Worm (Caenorhabditis elegans) whole organism, mixed stage, embryonic: Measurements from ENCODE around the gene hif-1.

Source experiments
- bed-3 ChIP-seq: fragments of 200-800 bp; sonication (Bioruptor generic); optimal IDR thresholded peaks from 3 replicates; lab custom pipeline; 2018; ENCODE audit warnings: mild to moderate bottlenecking, missing genetic modification characterization, moderate library complexity, missing compliant biosample characterization
- blmp-1 ChIP-seq: fragments of 150-350 bp; optimal IDR thresholded peaks from 2 replicates; lab custom pipeline; 2014; ENCODE audit warnings: missing biosample characterization, missing genetic modification characterization
- ceh-39 ChIP-seq: fragments of 150-350 bp; optimal IDR thresholded peaks from 2 replicates; lab custom pipeline; 2014; ENCODE audit warnings: missing biosample characterization, missing genetic modification characterization
- ceh-43 ChIP-seq: fragments of 200-800 bp; sonication (Bioruptor generic); optimal IDR thresholded peaks from 2 replicates; lab custom pipeline; 2018; ENCODE audit warnings: mild to moderate bottlenecking, missing genetic modification characterization, moderate library complexity, missing compliant biosample characterization
- ces-1 ChIP-seq: fragments of 150-350 bp; optimal IDR thresholded peaks from 2 replicates; lab custom pipeline; 2014; ENCODE audit warnings: missing biosample characterization, missing genetic modification reagents, missing genetic modification characterization
- cnd-1 ChIP-seq: fragments of 200-800 bp; sonication (Bioruptor generic); optimal IDR thresholded peaks from 2 replicates; lab custom pipeline; 2018; ENCODE audit warnings: mild to moderate bottlenecking, missing genetic modification characterization, missing compliant biosample characterization
- elt-1 ChIP-seq: sonication (generic microtip); optimal IDR thresholded peaks from 2 replicates; lab custom pipeline; 2017; ENCODE audit warnings: missing genetic modification characterization, mild to moderate bottlenecking, missing compliant biosample characterization, antibody characterized with exemption, moderate library complexity, borderline replicate concordance; ENCODE audit not compliant: insufficient read depth
- flh-1 ChIP-seq: fragments of 200-800 bp; sonication (Bioruptor generic); optimal IDR thresholded peaks from 2 replicates; lab custom pipeline; 2018; ENCODE audit warnings: mild to moderate bottlenecking, missing genetic modification characterization, moderate library complexity, missing compliant biosample characterization
- ham-2 ChIP-seq: fragments of 200-800 bp; sonication (Bioruptor generic); optimal IDR thresholded peaks from 2 replicates; lab custom pipeline; 2018; ENCODE audit warnings: mild to moderate bottlenecking, missing genetic modification characterization, missing compliant biosample characterization
- hlh-1 ChIP-seq: fragments of 150-350 bp; optimal IDR thresholded peaks from 2 replicates; lab custom pipeline; 2014; ENCODE audit warnings: missing biosample characterization, missing genetic modification reagents, missing genetic modification characterization
- lin-13 ChIP-seq: fragments of 150-350 bp; optimal IDR thresholded peaks from 2 replicates; lab custom pipeline; 2014; ENCODE audit warnings: missing biosample characterization, missing genetic modification characterization
- lin-32 ChIP-seq: fragments of 200-800 bp; sonication (Bioruptor generic); optimal IDR thresholded peaks from 2 replicates; lab custom pipeline; 2018; ENCODE audit warnings: mild to moderate bottlenecking, missing genetic modification characterization, missing compliant biosample characterization
- lsy-2 ChIP-seq: fragments of 150-350 bp; optimal IDR thresholded peaks from 2 replicates; lab custom pipeline; 2014; ENCODE audit warnings: missing biosample characterization, missing genetic modification characterization
- mab-5 ChIP-seq: fragments of 150-350 bp; optimal IDR thresholded peaks from 2 replicates; lab custom pipeline; 2014; ENCODE audit warnings: missing biosample characterization, missing genetic modification characterization
- mls-2 ChIP-seq: sonication (generic microtip); optimal IDR thresholded peaks from 2 replicates; lab custom pipeline; 2016; ENCODE audit warnings: mild to moderate bottlenecking, missing genetic modification characterization, moderate library complexity, missing compliant biosample characterization
- nhr-12 ChIP-seq: fragments of 150-350 bp; optimal IDR thresholded peaks from 2 replicates; lab custom pipeline; 2014; ENCODE audit warnings: missing biosample characterization, missing genetic modification characterization
- nhr-2 ChIP-seq: fragments of 150-350 bp; optimal IDR thresholded peaks from 2 replicates; lab custom pipeline; 2014; ENCODE audit warnings: missing biosample characterization, missing genetic modification characterization
- nhr-237 ChIP-seq: fragments of 150-350 bp; optimal IDR thresholded peaks from 2 replicates; lab custom pipeline; 2014; ENCODE audit warnings: missing biosample characterization, missing genetic modification characterization
- nhr-76 ChIP-seq: sonication (generic microtip); optimal IDR thresholded peaks from 2 replicates; lab custom pipeline; 2017; ENCODE audit warnings: missing biosample characterization, missing genetic modification characterization
- pha-4 ChIP-seq: fragments of 150-350 bp; optimal IDR thresholded peaks from 2 replicates; lab custom pipeline; 2018; ENCODE audit warnings: missing biosample characterization, missing genetic modification reagents, missing genetic modification characterization
- sem-2 ChIP-seq: fragments of 200-800 bp; sonication (Bioruptor generic); optimal IDR thresholded peaks from 2 replicates; lab custom pipeline; 2018; ENCODE audit warnings: mild to moderate bottlenecking, missing genetic modification characterization, missing compliant biosample characterization
- snpc-4 ChIP-seq: fragments of 150-350 bp; optimal IDR thresholded peaks from 2 replicates; lab custom pipeline; 2014; ENCODE audit warnings: missing biosample characterization, missing genetic modification characterization
- sptf-1 ChIP-seq: sonication (generic microtip); optimal IDR thresholded peaks from 2 replicates; lab custom pipeline; 2017; ENCODE audit warnings: mild to moderate bottlenecking, missing genetic modification characterization, moderate library complexity, missing compliant biosample characterization
- tbx-8 ChIP-seq: fragments of 200-800 bp; sonication (Bioruptor generic); optimal IDR thresholded peaks from 2 replicates; lab custom pipeline; 2018; ENCODE audit warnings: mild to moderate bottlenecking, missing genetic modification characterization, moderate library complexity, missing compliant biosample characterization
- unc-120 ChIP-seq: sonication (generic microtip); optimal IDR thresholded peaks from 2 replicates; lab custom pipeline; 2017; ENCODE audit warnings: missing genetic modification characterization, missing compliant biosample characterization; ENCODE audit not compliant: poor library complexity, severe bottlenecking
- unc-39 ChIP-seq: fragments of 150-350 bp; optimal IDR thresholded peaks from 2 replicates; lab custom pipeline; 2014; ENCODE audit warnings: missing biosample characterization, missing genetic modification characterization
- unc-62 ChIP-seq: fragments of 150-350 bp; optimal IDR thresholded peaks from 2 replicates; lab custom pipeline; 2014; ENCODE audit warnings: missing biosample characterization, missing genetic modification reagents, missing genetic modification characterization
- zip-8 ChIP-seq: fragments of 150-350 bp; optimal IDR thresholded peaks from 2 replicates; lab custom pipeline; 2014; ENCODE audit warnings: missing biosample characterization, missing genetic modification characterization
- ztf-11 ChIP-seq: fragments of 150-350 bp; optimal IDR thresholded peaks from 2 replicates; lab custom pipeline; 2014; ENCODE audit warnings: missing biosample characterization, missing genetic modification characterization

The hif-1 gene

ce11 chrV:20807038-20807437 lies 26.8 kb downstream of the hif-1 start, which contains the start of gene Y44A6D.6:
Gene Y44A6D.6, plus strand, starts transcription at chrV:20807338.
- no peak for TF ChIP-seq hlh-1 (tag; lab: Kevin White, UChicago)
- no peak for TF ChIP-seq tbx-8 (GFP tag; lab: Kevin White, UChicago)
- TF ChIP-seq cnd-1 (tag; lab: Kevin White, UChicago): no peak
- no peak for TF ChIP-seq unc-62 (GFP tag; lab: Kevin White, UChicago)
- no peak for TF ChIP-seq ces-1 (GFP tag; lab: Kevin White, UChicago)
- TF ChIP-seq zip-8 (tag; lab: Kevin White, UChicago): no peak
- TF ChIP-seq blmp-1 (tag; lab: Kevin White, UChicago): no peak
- TF ChIP-seq nhr-2 (tag; lab: Kevin White, UChicago): no peak
- no peak for TF ChIP-seq unc-120
- no peak for TF ChIP-seq sem-2 (GFP tag; lab: Kevin White, UChicago)
- TF ChIP-seq lin-13: no peak
- no peak for TF ChIP-seq elt-1 (tag; lab: Kevin White, UChicago)
- TF ChIP-seq snpc-4 (tag; lab: Kevin White, UChicago): no peak
- no peak for TF ChIP-seq lin-32
- no peak for TF ChIP-seq ceh-43
- no peak for TF ChIP-seq ceh-39 (tag; lab: Kevin White, UChicago)
- TF ChIP-seq lsy-2 (tag; lab: Kevin White, UChicago): no peak
- no peak for TF ChIP-seq pha-4 (tag; lab: Kevin White, UChicago)

DNA sequence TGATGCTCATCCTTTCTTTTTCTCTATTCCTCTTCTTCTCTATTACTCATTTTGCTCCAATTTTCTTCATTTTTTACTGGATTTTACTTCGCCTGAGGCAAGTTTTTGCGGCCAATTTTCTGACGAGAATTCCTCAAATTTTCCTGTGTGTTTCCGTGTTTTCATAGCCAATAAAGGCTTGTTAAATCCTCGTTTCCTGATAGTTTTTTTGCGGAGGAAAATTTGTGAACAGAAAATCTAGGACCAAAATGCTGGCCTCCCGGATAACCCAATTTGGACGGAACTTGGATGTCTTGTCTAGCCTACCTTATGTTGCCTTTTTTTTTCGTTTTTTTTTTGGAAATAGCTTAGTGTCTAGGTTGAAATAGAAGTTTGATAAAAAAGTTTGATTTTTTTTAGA lies 33.4 kb downstream of the hif-1 start:
- TF ChIP-seq bed-3 (GFP tag; lab: Kevin White, UChicago) (no peak), unc-39 (tag; lab: Kevin White, UChicago) (no peak), tbx-8 (GFP tag; lab: Kevin White, UChicago) (no peak), sem-2 (GFP tag; lab: Kevin White, UChicago) (no peak), zip-8 (tag; lab: Kevin White, UChicago) (no peak), blmp-1 (tag; lab: Kevin White, UChicago) (no peak), mab-5 (tag; lab: Kevin White, UChicago) (no peak), nhr-76 (tag; lab: Kevin White, UChicago) (no peak), sptf-1 (tag; lab: Kevin White, UChicago) (no peak)

DNA sequence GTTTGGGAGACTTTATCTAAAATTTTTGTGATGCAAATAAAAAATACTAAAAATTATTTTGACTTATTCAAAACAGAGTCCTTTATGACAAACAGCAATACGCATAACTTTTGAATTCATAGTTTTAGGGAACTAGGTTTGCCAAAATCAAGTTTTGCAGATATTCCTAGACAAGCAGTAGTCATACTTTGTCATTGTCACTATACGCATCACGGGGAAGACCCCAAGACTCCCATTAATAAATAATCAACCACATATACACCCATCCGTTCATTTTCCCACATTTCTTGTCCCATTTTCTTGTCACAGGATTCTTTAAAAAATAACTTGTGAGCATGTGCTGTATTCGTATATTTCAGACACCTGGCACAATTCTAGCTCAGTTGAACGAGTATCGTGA lies 34.2 kb downstream of the hif-1 start, which contains the start of gene Y44A6D.7:
Gene Y44A6D.7 (plus strand): TSS at position 301 of the 400 bp plus-strand sequence.
- TF ChIP-seq sptf-1 (tag; lab: Kevin White, UChicago): no peak
- no peak for TF ChIP-seq ceh-39 (tag; lab: Kevin White, UChicago)
- TF ChIP-seq mls-2: no peak
- TF ChIP-seq, all 35 proteins: peak for 0

DNA sequence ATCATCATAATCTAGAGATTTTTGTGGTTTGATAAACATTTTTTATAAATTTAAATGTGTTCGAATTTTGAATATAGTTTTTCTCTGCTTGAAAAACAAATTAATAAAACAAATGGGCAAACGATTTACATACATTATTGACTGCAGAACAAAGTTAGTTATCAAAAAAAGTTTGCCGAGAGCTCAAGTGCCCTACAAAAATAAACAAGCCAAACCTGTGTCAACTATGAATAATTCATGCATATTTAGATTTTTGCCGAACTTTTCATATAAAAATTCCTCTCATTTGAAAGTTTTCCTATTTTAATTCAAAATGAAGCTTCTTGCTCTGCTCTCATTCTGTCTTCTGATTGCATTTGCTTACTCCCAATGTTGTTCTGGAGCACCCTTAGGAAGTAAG lies 35.6 kb downstream of the hif-1 start, which contains the start of gene sshk-1:
Gene sshk-1 (plus strand): TSS at position 301 of the 400 bp plus-strand sequence.
- TF ChIP-seq flh-1 (GFP tag; lab: Kevin White, UChicago): no peak
- TF ChIP-seq nhr-12 (tag; lab: Kevin White, UChicago): no peak
- TF ChIP-seq lsy-2 (tag; lab: Kevin White, UChicago): no peak
- TF ChIP-seq zip-8 (tag; lab: Kevin White, UChicago): no peak
- no peak for TF ChIP-seq nhr-237 (tag; lab: Kevin White, UChicago)
- TF ChIP-seq lin-13: no peak
- no peak for TF ChIP-seq bed-3 (GFP tag; lab: Kevin White, UChicago)
- TF ChIP-seq ztf-11: no peak
- TF ChIP-seq ceh-39 (tag; lab: Kevin White, UChicago): no peak
- TF ChIP-seq mls-2: no peak
- TF ChIP-seq mab-5 (tag; lab: Kevin White, UChicago): no peak
- no peak for TF ChIP-seq sem-2 (GFP tag; lab: Kevin White, UChicago)
- TF ChIP-seq ham-2 (GFP tag; lab: Kevin White, UChicago): no peak
- no peak for TF ChIP-seq blmp-1 (tag; lab: Kevin White, UChicago)
- TF ChIP-seq unc-62 (GFP tag; lab: Kevin White, UChicago): no peak
- no peak for TF ChIP-seq lin-32
- TF ChIP-seq pha-4 (tag; lab: Kevin White, UChicago): no peak
- TF ChIP-seq unc-120: no peak
- TF ChIP-seq, all 35 proteins: peak for 0

- TF ChIP-seq blmp-1 (tag; lab: Kevin White, UChicago) (peak; percentile 79), ces-1 (GFP tag; lab: Kevin White, UChicago) (peak; percentile 19), ham-2 (GFP tag; lab: Kevin White, UChicago) (no peak)
These were observed 39.8 kb downstream of the hif-1 start, which contains the start of gene T03D8.6 for ce11 chrV:20820033-20820432. Gene T03D8.6, minus strand, starts transcription at chrV:20820330.
